Worm (Caenorhabditis elegans) whole organism, young adult: ENCODE results near the gene chd-3.

Experiments
- T07F8.4 ChIP-seq: sonication (generic microtip); optimal IDR thresholded peaks from 2 replicates; lab custom pipeline; 2016; ENCODE audit warnings: mild to moderate bottlenecking, missing genetic modification characterization, moderate library complexity, missing compliant biosample characterization
- Y95B8A.8 ChIP-seq: fragments of 200-800 bp; sonication (Bioruptor generic); IDR thresholded peaks from 2 replicates; pipeline ENCODE4 v1.3.6; 2022; ENCODE audit warnings: missing genetic modification reagents, missing genetic modification characterization, missing compliant biosample characterization
- ama-1 ChIP-seq, 3 experiments: fragments of 150-350 bp in 1 of 3; sonication (generic microtip) in 2 of 3; optimal IDR thresholded peaks; 2 replicates each; lab custom pipeline; 2014 to 2018; ENCODE audit warnings: missing biosample characterization in 2 of 3, missing genetic modification characterization in 2 of 3, missing genetic modification reagents in 2 of 3
- bed-2 ChIP-seq: fragments of 200-800 bp; sonication (Bioruptor generic); IDR thresholded peaks from 2 replicates; pipeline ENCODE4 v1.3.6; 2022; ENCODE audit warnings: missing genetic modification reagents, missing genetic modification characterization, missing compliant biosample characterization
- chd-7 ChIP-seq: sonication (generic microtip); optimal IDR thresholded peaks from 2 replicates; lab custom pipeline; 2016; ENCODE audit warnings: mild to moderate bottlenecking, missing genetic modification characterization, moderate library complexity, missing compliant biosample characterization
- egl-18 ChIP-seq: fragments of 200-800 bp; sonication (Bioruptor generic); IDR thresholded peaks from 2 replicates; pipeline ENCODE4 v1.3.6; 2022; ENCODE audit warnings: missing genetic modification reagents, missing genetic modification characterization, missing compliant biosample characterization
- egl-44 ChIP-seq: fragments of 200-800 bp; sonication (Bioruptor generic); IDR thresholded peaks from 2 replicates; pipeline ENCODE4 v1.3.6; 2022; ENCODE audit warnings: missing genetic modification reagents, missing genetic modification characterization, missing compliant biosample characterization
- sdz-38 ChIP-seq: sonication (generic microtip); optimal IDR thresholded peaks from 2 replicates; lab custom pipeline; 2016; ENCODE audit warnings: missing genotype, missing genetic modification characterization, missing compliant biosample characterization
- snpc-4 ChIP-seq, 5 experiments: fragments of 150-350 bp in 1 of 5; sonication (generic microtip) in 4 of 5; optimal IDR thresholded peaks; 2 replicates each; lab custom pipeline; 2014 to 2018; ENCODE audit warnings: missing genetic modification characterization in 5 of 5, missing biosample characterization in 3 of 5, antibody characterized with exemption in 2 of 5, mild to moderate bottlenecking in 2 of 5, missing compliant biosample characterization in 2 of 5, missing genotype in 2 of 5, moderate library complexity in 2 of 5, missing genetic modification reagents in 1 of 5
- somi-1 ChIP-seq: fragments of 200-800 bp; sonication (Bioruptor generic); optimal IDR thresholded peaks from 2 replicates; lab custom pipeline; 2018; ENCODE audit warnings: mild to moderate bottlenecking, missing genetic modification characterization, missing compliant biosample characterization

- TF ChIP-seq snpc-4 (GFP tag; optimal IDR thresholded peaks at IDR 0.05; lab: Kevin White, UChicago) (no peak), snpc-4 (tag; optimal IDR thresholded peaks at IDR 0.05; lab: Kevin White, UChicago) (no peak), somi-1 (no peak), chd-7 (no peak), ama-1 (optimal IDR thresholded peaks at IDR 0.05; lab: Kevin White, UChicago) (no peak), ama-1 (GFP tag; optimal IDR thresholded peaks at IDR 0.05; lab: Kevin White, UChicago) (no peak), bed-2 (no peak), egl-18 (no peak), Y95B8A.8 (no peak), sdz-38 (tag; lab: Kevin White, UChicago) (no peak), egl-44 (no peak), T07F8.4 (tag; lab: Kevin White, UChicago) (no peak)
These were observed 28.8 kb upstream of the chd-3 start for ce11 chrX:12881174-12881573.
